Worm (Caenorhabditis elegans) whole organism, late embryonic: ENCODE measurements around the gene Y22D7AL.6.

Experiments used
- C08G9.2 ChIP-seq: sonication (generic microtip); optimal IDR thresholded peaks from 2 replicates; lab custom pipeline; 2016; ENCODE audit warnings: mild to moderate bottlenecking, missing genetic modification characterization, moderate library complexity, missing compliant biosample characterization
- C38D4.7 ChIP-seq: fragments of 200-800 bp; sonication (Bioruptor generic); optimal IDR thresholded peaks from 2 replicates; lab custom pipeline; 2018; ENCODE audit warnings: mild to moderate bottlenecking, missing genetic modification characterization, moderate library complexity, missing compliant biosample characterization
- F13H6.1 ChIP-seq: sonication (generic microtip); optimal IDR thresholded peaks from 2 replicates; lab custom pipeline; 2016; ENCODE audit warnings: missing genetic modification characterization, missing compliant biosample characterization
- T23F11.4 ChIP-seq: fragments of 200-800 bp; sonication (Bioruptor generic); optimal IDR thresholded peaks from 2 replicates; lab custom pipeline; 2018; ENCODE audit warnings: mild to moderate bottlenecking, missing genetic modification characterization, missing compliant biosample characterization
- ahr-1 ChIP-seq: sonication (generic microtip); optimal IDR thresholded peaks from 2 replicates; lab custom pipeline; 2016; ENCODE audit warnings: missing genetic modification characterization, missing compliant biosample characterization
- ceh-24 ChIP-seq: sonication (generic microtip); optimal IDR thresholded peaks from 2 replicates; lab custom pipeline; 2016; ENCODE audit warnings: mild to moderate bottlenecking, missing genetic modification characterization, missing compliant biosample characterization
- ceh-31 ChIP-seq: sonication (generic microtip); optimal IDR thresholded peaks from 2 replicates; lab custom pipeline; 2016; ENCODE audit warnings: missing genetic modification characterization, missing compliant biosample characterization
- ceh-34 ChIP-seq: sonication (generic microtip); optimal IDR thresholded peaks from 2 replicates; lab custom pipeline; 2016; ENCODE audit warnings: mild to moderate bottlenecking, missing genetic modification characterization, missing compliant biosample characterization
- ceh-48 ChIP-seq: sonication (generic microtip); optimal IDR thresholded peaks from 2 replicates; lab custom pipeline; 2016; ENCODE audit warnings: missing genetic modification characterization, inconsistent platforms, missing compliant biosample characterization
- ceh-6 ChIP-seq: fragments of 200-800 bp; sonication (Bioruptor generic); optimal IDR thresholded peaks from 2 replicates; lab custom pipeline; 2018; ENCODE audit warnings: mild to moderate bottlenecking, missing genetic modification characterization, missing compliant biosample characterization
- dmd-4 ChIP-seq: sonication (generic microtip); optimal IDR thresholded peaks from 2 replicates; lab custom pipeline; 2016; ENCODE audit warnings: borderline replicate concordance, missing genetic modification characterization, missing compliant biosample characterization
- elt-2 ChIP-seq: sonication (generic microtip); optimal IDR thresholded peaks from 2 replicates; lab custom pipeline; 2016; ENCODE audit warnings: missing genetic modification reagents, missing genetic modification characterization, missing compliant biosample characterization
- elt-4 ChIP-seq: sonication (generic microtip); optimal IDR thresholded peaks from 2 replicates; lab custom pipeline; 2016; ENCODE audit warnings: missing genetic modification characterization, missing compliant biosample characterization
- ets-4 ChIP-seq: sonication (generic microtip); optimal IDR thresholded peaks from 2 replicates; lab custom pipeline; 2016; ENCODE audit warnings: missing genetic modification characterization, missing compliant biosample characterization
- eyg-1 ChIP-seq: sonication (generic microtip); optimal IDR thresholded peaks from 2 replicates; lab custom pipeline; 2016; ENCODE audit warnings: missing genotype, missing genetic modification characterization, missing compliant biosample characterization
- fax-1 ChIP-seq: sonication (generic microtip); optimal IDR thresholded peaks from 2 replicates; lab custom pipeline; 2016; ENCODE audit warnings: missing genotype, missing genetic modification characterization, missing compliant biosample characterization
- gmeb-2 ChIP-seq: sonication (generic microtip); optimal IDR thresholded peaks from 2 replicates; lab custom pipeline; 2016; ENCODE audit warnings: missing genetic modification characterization, inconsistent platforms, missing compliant biosample characterization
- hlh-13 ChIP-seq: fragments of 200-800 bp; sonication (Bioruptor generic); optimal IDR thresholded peaks from 2 replicates; lab custom pipeline; 2018; ENCODE audit warnings: mild to moderate bottlenecking, missing genetic modification characterization, missing compliant biosample characterization
- hlh-30 ChIP-seq: sonication (generic microtip); optimal IDR thresholded peaks from 2 replicates; lab custom pipeline; 2017; ENCODE audit warnings: antibody characterized with exemption, missing genetic modification characterization, missing compliant biosample characterization; ENCODE audit not compliant: insufficient read depth
- lim-6 ChIP-seq: sonication (generic microtip); optimal IDR thresholded peaks from 2 replicates; lab custom pipeline; 2016; ENCODE audit warnings: missing genetic modification characterization, missing compliant biosample characterization
- lin-11 ChIP-seq: fragments of 200-800 bp; sonication (Bioruptor generic); optimal IDR thresholded peaks from 2 replicates; lab custom pipeline; 2018; ENCODE audit warnings: mild to moderate bottlenecking, missing genetic modification characterization, missing compliant biosample characterization
- mec-3 ChIP-seq: sonication (generic microtip); optimal IDR thresholded peaks from 2 replicates; lab custom pipeline; 2016; ENCODE audit warnings: borderline replicate concordance, missing genetic modification characterization, missing compliant biosample characterization
- nfya-1 ChIP-seq: sonication (generic microtip); optimal IDR thresholded peaks from 2 replicates; lab custom pipeline; 2017; ENCODE audit warnings: missing genetic modification characterization, mild to moderate bottlenecking, missing compliant biosample characterization, antibody characterized with exemption, moderate library complexity
- nhr-11 ChIP-seq: fragments of 150-350 bp; optimal IDR thresholded peaks from 2 replicates; lab custom pipeline; 2014; ENCODE audit warnings: missing biosample characterization, missing genetic modification characterization
- nhr-232 ChIP-seq: sonication (generic microtip); optimal IDR thresholded peaks from 2 replicates; lab custom pipeline; 2016; ENCODE audit warnings: missing genetic modification characterization, missing compliant biosample characterization
- npax-4 ChIP-seq: sonication (generic microtip); optimal IDR thresholded peaks from 2 replicates; lab custom pipeline; 2016; ENCODE audit warnings: missing genetic modification characterization, missing compliant biosample characterization
- odd-2 ChIP-seq: sonication (generic microtip); optimal IDR thresholded peaks from 2 replicates; lab custom pipeline; 2017; ENCODE audit warnings: antibody characterized with exemption, mild to moderate bottlenecking, missing genetic modification characterization, missing compliant biosample characterization
- pag-3 ChIP-seq: sonication (generic microtip); optimal IDR thresholded peaks from 2 replicates; lab custom pipeline; 2016; ENCODE audit warnings: missing compliant biosample characterization, missing genetic modification characterization, borderline replicate concordance
- pat-9 ChIP-seq: fragments of 200-800 bp; sonication (Bioruptor generic); optimal IDR thresholded peaks from 2 replicates; lab custom pipeline; 2018; ENCODE audit warnings: mild to moderate bottlenecking, missing genetic modification characterization, moderate library complexity, missing compliant biosample characterization
- pax-1 ChIP-seq: fragments of 150-350 bp; optimal IDR thresholded peaks from 2 replicates; lab custom pipeline; 2014; ENCODE audit warnings: missing biosample characterization, missing genetic modification characterization
- pha-2 ChIP-seq: sonication (generic microtip); optimal IDR thresholded peaks from 2 replicates; lab custom pipeline; 2017; ENCODE audit warnings: mild to moderate bottlenecking, missing genetic modification characterization, missing compliant biosample characterization
- pqm-1 ChIP-seq: sonication (generic microtip); optimal IDR thresholded peaks from 2 replicates; lab custom pipeline; 2016; ENCODE audit warnings: missing genetic modification characterization, missing compliant biosample characterization
- pros-1 ChIP-seq: fragments of 150-350 bp; optimal IDR thresholded peaks from 2 replicates; lab custom pipeline; 2014; ENCODE audit warnings: missing biosample characterization, missing genetic modification reagents, missing genetic modification characterization
- sdc-2 ChIP-seq: sonication (generic microtip); optimal IDR thresholded peaks from 2 replicates; lab custom pipeline; 2016; ENCODE audit warnings: missing genotype, missing genetic modification characterization, missing compliant biosample characterization
- sox-2 ChIP-seq: fragments of 200-800 bp; sonication (Bioruptor generic); IDR thresholded peaks from 2 replicates; pipeline ENCODE4 v1.3.6; 2022; ENCODE audit warnings: missing genetic modification reagents, missing genetic modification characterization, missing compliant biosample characterization
- syd-9 ChIP-seq: sonication (generic microtip); optimal IDR thresholded peaks from 2 replicates; lab custom pipeline; 2016; ENCODE audit warnings: mild to moderate bottlenecking, missing genetic modification characterization, moderate library complexity, missing compliant biosample characterization
- tbx-2 ChIP-seq: sonication (generic microtip); optimal IDR thresholded peaks from 2 replicates; lab custom pipeline; 2016; ENCODE audit warnings: missing genetic modification characterization, missing compliant biosample characterization
- tbx-7 ChIP-seq: sonication (generic microtip); optimal IDR thresholded peaks from 2 replicates; lab custom pipeline; 2016; ENCODE audit warnings: missing genotype, missing genetic modification characterization, missing compliant biosample characterization
- unc-3 ChIP-seq, 2 experiments: fragments of 200-800 bp in 1 of 2; sonication (Bioruptor generic) in 1 of 2; sonication (generic microtip) in 1 of 2; conservative IDR thresholded peaks in 1 of 2; optimal IDR thresholded peaks in 1 of 2; 2 replicates each; pipeline versions ENCODE4 v1.3.6 to Lab custom; 2016 to 2022; ENCODE audit warnings: missing compliant biosample characterization in 2 of 2, missing genetic modification characterization in 2 of 2, missing genetic modification reagents in 1 of 2
- unc-42 ChIP-seq: sonication (generic microtip); optimal IDR thresholded peaks from 2 replicates; lab custom pipeline; 2016; ENCODE audit warnings: missing genotype, missing genetic modification characterization, missing compliant biosample characterization
- unc-55 ChIP-seq: sonication (generic microtip); optimal IDR thresholded peaks from 2 replicates; lab custom pipeline; 2017; ENCODE audit warnings: missing biosample characterization, missing genetic modification reagents, missing genetic modification characterization
- zip-5 ChIP-seq: sonication (generic microtip); optimal IDR thresholded peaks from 2 replicates; lab custom pipeline; 2016; ENCODE audit warnings: missing genetic modification characterization, missing compliant biosample characterization
- ztf-16 ChIP-seq: sonication (generic microtip); optimal IDR thresholded peaks from 2 replicates; lab custom pipeline; 2017; ENCODE audit warnings: missing genetic modification characterization, missing compliant biosample characterization

The Y22D7AL.6 gene

DNA sequence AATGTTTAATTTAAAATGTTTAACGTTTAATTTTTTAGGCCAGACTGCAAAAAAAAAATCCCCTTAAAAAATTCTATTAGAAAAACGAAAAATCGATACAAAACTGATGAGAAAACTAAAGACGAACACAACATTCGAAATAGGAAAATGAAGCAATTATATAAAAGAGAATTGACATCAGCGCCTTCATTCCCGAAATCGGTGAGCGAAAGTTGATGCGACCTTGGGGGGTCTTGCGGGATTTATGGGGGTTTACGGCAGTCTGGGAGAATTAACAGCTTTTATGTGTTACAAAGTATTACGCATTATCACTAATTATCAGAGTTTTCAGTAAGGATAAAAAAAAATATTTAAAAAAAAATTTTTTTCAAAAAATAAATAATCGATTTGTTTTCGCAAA lies 9.7 kb downstream of the Y22D7AL.6 start:
- no peak for TF ChIP-seq pros-1 (tag; lab: Kevin White, UChicago)
- TF ChIP-seq sox-2 (GFP tag; lab: Robert Waterston, UW): no peak
- TF ChIP-seq mec-3 (tag; lab: Kevin White, UChicago): no peak
- no peak for TF ChIP-seq nhr-11
- TF ChIP-seq elt-4: no peak
- no peak for TF ChIP-seq ahr-1 (tag; lab: Kevin White, UChicago)
- TF ChIP-seq lim-6 (tag; lab: Kevin White, UChicago): no peak
- TF ChIP-seq ets-4: no peak
- TF ChIP-seq ceh-34 (tag; lab: Kevin White, UChicago): no peak
- no peak for TF ChIP-seq eyg-1
- no peak for TF ChIP-seq unc-55 (GFP tag; lab: Kevin White, UChicago)
- TF ChIP-seq pat-9: no peak
- TF ChIP-seq tbx-2: no peak
- TF ChIP-seq F13H6.1: no peak
- no peak for TF ChIP-seq ztf-16 (tag; lab: Kevin White, UChicago)
- no peak for TF ChIP-seq pqm-1
- TF ChIP-seq pha-2 (tag; lab: Kevin White, UChicago): no peak
- TF ChIP-seq, all 69 proteins: peak for 0

DNA sequence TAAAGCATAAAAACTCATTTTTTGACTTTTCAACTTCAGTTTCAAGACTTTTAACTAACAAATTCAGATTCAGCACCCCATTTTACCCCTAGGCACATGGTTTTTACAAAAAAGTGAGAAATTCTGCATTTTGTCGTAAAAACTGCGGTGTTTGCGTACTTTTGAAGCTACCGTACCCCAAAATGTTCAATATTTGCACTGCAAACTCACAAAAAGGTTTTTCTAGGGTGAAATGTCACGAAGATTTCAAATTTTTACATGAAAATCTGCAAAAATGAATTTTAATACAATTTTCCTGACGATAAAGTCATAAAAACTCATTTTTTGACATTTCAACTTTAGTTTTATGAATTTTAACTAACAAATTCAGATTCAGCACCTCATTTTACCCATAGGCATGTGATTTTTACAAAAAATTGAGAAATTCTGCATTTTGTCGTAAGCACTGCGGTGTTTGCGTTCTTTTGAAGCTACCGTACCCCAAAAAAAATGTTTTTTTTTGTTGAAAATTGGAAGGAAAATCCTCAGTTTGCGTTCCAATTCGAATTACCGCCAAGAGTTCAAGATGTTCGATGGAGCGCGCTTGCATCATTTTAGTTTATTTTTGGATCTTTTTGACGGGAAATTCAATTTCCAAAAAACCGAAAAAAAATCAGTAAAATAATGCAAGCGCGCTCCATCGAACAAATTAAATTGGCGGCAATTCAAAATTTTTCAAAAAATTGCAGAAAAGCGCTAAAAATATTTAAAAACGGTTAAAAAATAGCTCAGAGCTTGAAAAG lies 11.7 kb downstream of the Y22D7AL.6 start:
- no peak for TF ChIP-seq nfya-1 (tag; lab: Kevin White, UChicago)
- peak; percentile 28 for TF ChIP-seq gmeb-2 (tag; lab: Kevin White, UChicago)
- TF ChIP-seq, all 69 proteins: peak for 1

DNA sequence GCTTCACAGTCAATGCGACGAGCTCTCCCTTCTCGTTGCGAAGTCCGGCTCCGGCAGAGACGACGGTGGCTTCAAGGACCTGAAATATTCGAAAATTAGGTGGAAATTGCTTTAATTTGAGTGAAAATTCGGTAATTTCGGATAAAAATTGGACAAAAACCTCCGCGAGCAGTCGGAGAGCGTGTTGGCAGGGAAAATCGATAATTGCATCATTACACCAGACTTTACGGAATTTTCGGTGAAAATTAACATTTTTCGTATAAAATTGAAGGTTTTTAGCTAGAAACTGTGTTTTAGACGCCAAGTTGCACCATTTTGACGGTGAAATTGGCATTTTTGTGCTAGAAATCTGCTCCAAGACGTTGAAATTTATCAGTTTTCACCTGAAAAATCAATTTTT lies 13.6 kb downstream of the Y22D7AL.6 start:
- no peak for TF ChIP-seq sdc-2
- TF ChIP-seq ceh-48 (tag; lab: Kevin White, UChicago): peak; percentile 45

- TF ChIP-seq npax-4 (tag; lab: Kevin White, UChicago) (peak; percentile 36), hlh-30 (tag; lab: Kevin White, UChicago) (peak; percentile 81), pag-3 (no peak), pat-9 (peak; percentile 91), elt-2 (tag; lab: Kevin White, UChicago) (peak; percentile 93), T23F11.4 (GFP tag; lab: Kevin White, UChicago) (peak; percentile 72), unc-3 (GFP tag; conservative IDR thresholded peaks at IDR 0.05; lab: Robert Waterston, UW) (0 out of 2 replicates have a peak, but pooled peaks have one; percentile 45), unc-3 (tag; optimal IDR thresholded peaks at IDR 0.05; lab: Kevin White, UChicago) (peak; percentile 82), sox-2 (GFP tag; lab: Robert Waterston, UW) (peak; percentile 64), odd-2 (tag; lab: Kevin White, UChicago) (peak; percentile 45), tbx-2 (peak; percentile 97), pha-2 (tag; lab: Kevin White, UChicago) (peak; percentile 84), ztf-16 (tag; lab: Kevin White, UChicago) (peak; percentile 89), ets-4 (peak; percentile 49), syd-9 (tag; lab: Kevin White, UChicago) (peak; percentile 85), dmd-4 (tag; lab: Kevin White, UChicago) (peak; percentile 41), nhr-11 (no peak), tbx-7 (peak; percentile 66), hlh-13 (GFP tag; lab: Kevin White, UChicago) (peak; percentile 28), fax-1 (tag; lab: Kevin White, UChicago) (peak; percentile 80), pros-1 (tag; lab: Kevin White, UChicago) (peak; percentile 18), zip-5 (peak; percentile 48), C08G9.2 (tag; lab: Kevin White, UChicago) (peak; percentile 85), pax-1 (peak; percentile 93), F13H6.1 (peak; percentile 80), ceh-6 (GFP tag; lab: Kevin White, UChicago) (peak; percentile 66), unc-42 (peak; percentile 89), C38D4.7 (GFP tag; lab: Kevin White, UChicago) (peak; percentile 66), gmeb-2 (tag; lab: Kevin White, UChicago) (peak; percentile 74), ceh-31 (tag; lab: Kevin White, UChicago) (peak; percentile 95), ahr-1 (tag; lab: Kevin White, UChicago) (peak; percentile 59), ceh-24 (tag; lab: Kevin White, UChicago) (peak; percentile 16), sdc-2 (peak; percentile 73), lin-11 (tag; lab: Kevin White, UChicago) (peak; percentile 67), nhr-232 (tag; lab: Kevin White, UChicago) (peak; percentile 59)
Measured at ce11 chrIII:1618915-1619314, 14.2 kb downstream of the Y22D7AL.6 start, which contains the start of gene Y22D7AL.10. Gene Y22D7AL.10 (minus strand): TSS chrIII:1618929.
